Fruit fly (Drosophila melanogaster) whole organism, embryonic: Measurements from ENCODE around the gene CG14644.

Experiments
- Abd-B ChIP-seq: fragments of 200-800 bp; sonication (Bioruptor generic); optimal IDR thresholded peaks from 2 replicates; lab custom pipeline; 2018; ENCODE audit warnings: missing biosample characterization, mild to moderate bottlenecking, missing genetic modification characterization, moderate library complexity
- Adf1 ChIP-seq: fragments of 200-800 bp; sonication (Bioruptor generic); IDR thresholded peaks from 2 replicates; pipeline ENCODE4 v1.3.6; 2022; ENCODE audit warnings: missing biosample characterization, missing genetic modification characterization
- CG10267 ChIP-seq: fragments of 200-800 bp; sonication (Bioruptor generic); optimal IDR thresholded peaks from 2 replicates; lab custom pipeline; 2018; ENCODE audit warnings: missing biosample characterization, mild to moderate bottlenecking, missing genetic modification characterization, moderate library complexity
- CG11456 ChIP-seq: fragments of 200-800 bp; sonication (Bioruptor generic); IDR thresholded peaks from 3 replicates; pipeline ENCODE4 v1.3.6; 2022; ENCODE audit warnings: missing biosample characterization, missing genetic modification characterization
- CG11723 ChIP-seq: fragments of 200-800 bp; sonication (Bioruptor generic); optimal IDR thresholded peaks from 2 replicates; lab custom pipeline; 2017; ENCODE audit warnings: missing biosample characterization, mild to moderate bottlenecking, missing genetic modification characterization
- CG12769 ChIP-seq: fragments of 200-800 bp; sonication (Bioruptor generic); optimal IDR thresholded peaks from 2 replicates; lab custom pipeline; 2019; ENCODE audit warnings: missing biosample characterization, mild to moderate bottlenecking, missing genetic modification characterization, moderate library complexity
- CG13624 ChIP-seq: fragments of 200-800 bp; sonication (Bioruptor generic); optimal IDR thresholded peaks from 2 replicates; lab custom pipeline; 2016; ENCODE audit warnings: missing biosample characterization, missing genetic modification characterization
- CG13894 ChIP-seq: fragments of 200-800 bp; sonication (Bioruptor generic); optimal IDR thresholded peaks from 3 replicates; lab custom pipeline; 2018; ENCODE audit warnings: missing biosample characterization, mild to moderate bottlenecking, missing genetic modification characterization, moderate library complexity
- CG15269 ChIP-seq: fragments of 200-800 bp; sonication (Bioruptor generic); optimal IDR thresholded peaks from 2 replicates; lab custom pipeline; 2018; ENCODE audit warnings: missing biosample characterization, mild to moderate bottlenecking, missing genetic modification characterization, moderate library complexity
- CG2199 ChIP-seq: fragments of 200-800 bp; sonication (Bioruptor generic); IDR thresholded peaks from 3 replicates; pipeline ENCODE4 v1.3.6; 2022; ENCODE audit warnings: missing biosample characterization, missing genetic modification characterization
- CG3838 ChIP-seq: fragments of 200-800 bp; sonication (Bioruptor generic); optimal IDR thresholded peaks from 3 replicates; lab custom pipeline; 2016; ENCODE audit warnings: missing biosample characterization, missing genetic modification characterization
- CG4282 ChIP-seq: fragments of 200-800 bp; sonication (Bioruptor generic); optimal IDR thresholded peaks from 2 replicates; lab custom pipeline; 2016; ENCODE audit warnings: missing biosample characterization, missing genetic modification characterization
- CG4820 ChIP-seq: fragments of 200-800 bp; sonication (Bioruptor generic); optimal IDR thresholded peaks from 3 replicates; lab custom pipeline; 2016; ENCODE audit warnings: missing biosample characterization, missing genetic modification characterization
- CG7271 ChIP-seq: fragments of 200-800 bp; sonication (Bioruptor generic); optimal IDR thresholded peaks from 2 replicates; lab custom pipeline; 2018; ENCODE audit warnings: missing biosample characterization, mild to moderate bottlenecking, missing genetic modification characterization, moderate library complexity
- CG7357 ChIP-seq: fragments of 200-800 bp; sonication (Bioruptor generic); IDR thresholded peaks from 3 replicates; pipeline ENCODE4 v1.3.6; 2022; ENCODE audit warnings: missing biosample characterization, missing genetic modification characterization
- CG7745 ChIP-seq: fragments of 200-800 bp; sonication (Bioruptor generic); optimal IDR thresholded peaks from 2 replicates; lab custom pipeline; 2018; ENCODE audit warnings: missing biosample characterization, mild to moderate bottlenecking, missing genetic modification characterization, moderate library complexity
- CG8765 ChIP-seq: fragments of 200-800 bp; sonication (Bioruptor generic); IDR thresholded peaks from 2 replicates; pipeline ENCODE4 v1.3.6; 2022; ENCODE audit warnings: missing biosample characterization, missing genetic modification characterization
- CG9932 ChIP-seq: fragments of 200-800 bp; sonication (Bioruptor generic); IDR thresholded peaks from 2 replicates; pipeline ENCODE4 v1.3.6; 2022; ENCODE audit warnings: missing biosample characterization, missing genetic modification characterization
- Camta ChIP-seq: fragments of 200-800 bp; sonication (Bioruptor generic); optimal IDR thresholded peaks from 2 replicates; lab custom pipeline; 2016; ENCODE audit warnings: missing biosample characterization, missing genetic modification characterization
- Dll ChIP-seq: fragments of 200-800 bp; sonication (Bioruptor generic); IDR thresholded peaks from 4 replicates; pipeline ENCODE4 v1.3.6; 2022; ENCODE audit warnings: missing biosample characterization, missing genetic modification characterization; ENCODE audit not compliant: partially characterized antibody
- Ets65A ChIP-seq: fragments of 200-800 bp; sonication (Bioruptor generic); peaks from one replicate; lab custom pipeline; 2016; ENCODE audit warnings: missing biosample characterization, missing genetic modification characterization
- Gsc ChIP-seq: fragments of 200-800 bp; sonication (Bioruptor generic); IDR thresholded peaks from 2 replicates; pipeline ENCODE4 v1.3.6; 2022; ENCODE audit warnings: missing biosample characterization, missing genetic modification characterization
- HLH54F ChIP-seq: fragments of 200-800 bp; sonication (Bioruptor generic); optimal IDR thresholded peaks from 3 replicates; lab custom pipeline; 2016; ENCODE audit warnings: missing biosample characterization, missing genetic modification characterization
- HLHmδ ChIP-seq: fragments of 200-800 bp; sonication (Bioruptor generic); optimal IDR thresholded peaks from 2 replicates; lab custom pipeline; 2018; ENCODE audit warnings: missing biosample characterization, mild to moderate bottlenecking, missing genetic modification characterization, moderate library complexity
- Hmr ChIP-seq: fragments of 200-800 bp; sonication (Bioruptor generic); optimal IDR thresholded peaks from 3 replicates; lab custom pipeline; 2017; ENCODE audit warnings: mild to moderate bottlenecking, missing biosample characterization, missing genetic modification reagents, missing genetic modification characterization
- Lpt ChIP-seq: fragments of >200 bp; optimal IDR thresholded peaks from 2 replicates; lab custom pipeline; 2018; ENCODE audit warnings: missing biosample characterization, missing genetic modification characterization
- MTF-1 ChIP-seq: fragments of 200-800 bp; sonication (Bioruptor generic); optimal IDR thresholded peaks from 2 replicates; lab custom pipeline; 2018; ENCODE audit warnings: missing biosample characterization, mild to moderate bottlenecking, missing genetic modification characterization, borderline replicate concordance
- Sox102F ChIP-seq: fragments of 200-800 bp; sonication (Bioruptor generic); optimal IDR thresholded peaks from 2 replicates; lab custom pipeline; 2018; ENCODE audit warnings: missing biosample characterization, mild to moderate bottlenecking, missing genetic modification characterization, moderate library complexity
- Sry-δ ChIP-seq: fragments of 200-800 bp; sonication (Bioruptor generic); optimal IDR thresholded peaks from 2 replicates; lab custom pipeline; 2016; ENCODE audit warnings: missing biosample characterization, missing genetic modification characterization
- Usf ChIP-seq: fragments of 200-800 bp; sonication (Bioruptor generic); optimal IDR thresholded peaks from 2 replicates; lab custom pipeline; 2017; ENCODE audit warnings: missing genotype, missing biosample characterization, missing genetic modification characterization
- Xbp1 ChIP-seq: fragments of 200-800 bp; sonication (Bioruptor generic); optimal IDR thresholded peaks from 3 replicates; lab custom pipeline; 2016; ENCODE audit warnings: missing biosample characterization, mild to moderate bottlenecking, missing genetic modification characterization
- al ChIP-seq: fragments of 200-800 bp; sonication (Bioruptor generic); IDR thresholded peaks from 2 replicates; pipeline ENCODE4 v1.3.6; 2022; ENCODE audit warnings: missing biosample characterization, missing genetic modification characterization
- ara ChIP-seq: fragments of 200-800 bp; sonication (Bioruptor generic); IDR thresholded peaks from 2 replicates; pipeline ENCODE4 v1.3.6; 2022; ENCODE audit warnings: missing biosample characterization, missing genetic modification characterization
- ase ChIP-seq: fragments of 200-800 bp; sonication (Bioruptor generic); IDR thresholded peaks from 3 replicates; pipeline ENCODE4 v1.3.6; 2022; ENCODE audit warnings: missing biosample characterization, missing genetic modification characterization
- btn ChIP-seq: fragments of 200-800 bp; sonication (Bioruptor generic); optimal IDR thresholded peaks from 2 replicates; lab custom pipeline; 2016; ENCODE audit warnings: missing biosample characterization, missing genetic modification characterization
- dan ChIP-seq: fragments of 200-800 bp; sonication (Bioruptor generic); IDR thresholded peaks from 2 replicates; pipeline ENCODE4 v1.3.6; 2022; ENCODE audit warnings: missing biosample characterization, missing genetic modification characterization
- dimm ChIP-seq: fragments of 200-800 bp; sonication (Bioruptor generic); IDR thresholded peaks from 2 replicates; pipeline ENCODE4 v1.3.6; 2022; ENCODE audit warnings: missing biosample characterization, missing genetic modification characterization
- dysf ChIP-seq: fragments of 200-800 bp; sonication (Bioruptor generic); IDR thresholded peaks from 3 replicates; pipeline ENCODE4 v1.3.6; 2022; ENCODE audit warnings: missing biosample characterization, missing genetic modification characterization
- gfzf ChIP-seq: fragments of 200-800 bp; sonication (Bioruptor generic); optimal IDR thresholded peaks from 2 replicates; lab custom pipeline; 2016; ENCODE audit warnings: missing biosample characterization, mild to moderate bottlenecking, missing genetic modification characterization, moderate library complexity
- grau ChIP-seq: fragments of 200-800 bp; optimal IDR thresholded peaks from 3 replicates; lab custom pipeline; 2019; ENCODE audit warnings: missing biosample characterization, mild to moderate bottlenecking, missing genetic modification characterization, moderate library complexity
- gsb ChIP-seq: fragments of 200-800 bp; sonication (Bioruptor generic); IDR thresholded peaks from 2 replicates; pipeline ENCODE4 v1.3.6; 2022; ENCODE audit warnings: missing biosample characterization, missing genetic modification characterization
- hb ChIP-seq: fragments of 200-800 bp; sonication (Bioruptor generic); IDR thresholded peaks from 3 replicates; pipeline ENCODE4 v1.3.6; 2022; ENCODE audit warnings: missing biosample characterization, missing genetic modification characterization; ENCODE audit not compliant: partially characterized antibody
- jumu ChIP-seq: fragments of 200-800 bp; sonication (Bioruptor generic); optimal IDR thresholded peaks from 3 replicates; lab custom pipeline; 2016; ENCODE audit warnings: missing biosample characterization, missing genetic modification characterization
- kah ChIP-seq: fragments of 200-800 bp; sonication (Bioruptor generic); optimal IDR thresholded peaks from 2 replicates; lab custom pipeline; 2018; ENCODE audit warnings: missing biosample characterization, mild to moderate bottlenecking, missing genetic modification characterization
- lbe ChIP-seq: fragments of 200-800 bp; sonication (Bioruptor generic); optimal IDR thresholded peaks from 2 replicates; lab custom pipeline; 2016; ENCODE audit warnings: missing biosample characterization, mild to moderate bottlenecking, missing genetic modification characterization
- maf-S ChIP-seq: fragments of 200-800 bp; sonication (Bioruptor generic); optimal IDR thresholded peaks from 2 replicates; lab custom pipeline; 2016; ENCODE audit warnings: missing biosample characterization, missing genetic modification characterization
- pan ChIP-seq, 4 experiments: fragments of >200 bp in 3 of 4; fragments of 200-800 bp in 1 of 4; sonication (Bioruptor generic) in 1 of 4; optimal IDR thresholded peaks in 3 of 4; IDR thresholded peaks in 1 of 4; 2 replicates each; pipeline versions ENCODE4 v1.3.6 to Lab custom; 2017 to 2022; ENCODE audit warnings: missing biosample characterization in 2 of 4, missing genetic modification characterization in 2 of 4, mixed read lengths in 1 of 4
- rib ChIP-seq: fragments of 200-800 bp; sonication (Bioruptor generic); IDR thresholded peaks from 2 replicates; pipeline ENCODE4 v1.3.6; 2022; ENCODE audit warnings: missing biosample characterization, missing genetic modification characterization
- tup ChIP-seq: fragments of 200-800 bp; sonication (Bioruptor generic); optimal IDR thresholded peaks from 2 replicates; lab custom pipeline; 2016; ENCODE audit warnings: missing biosample characterization, mild to moderate bottlenecking, missing genetic modification characterization, moderate library complexity

CG14644 gene

dm6 chr3R:4215264-4215993, 37.4 kb downstream of the CG14644 start, which contains the start of gene CG14636 (continued):
- TF ChIP-seq ase (GFP tag; lab: Robert Waterston, UW) (peak; percentile 73; the same call in 2 of the 3 replicates), Gsc (peak; percentile 12; the same call in 1 of the 2 replicates), Abd-B (GFP tag; lab: Kevin White, UChicago) (peak; percentile 57), CG12769 (tag; lab: Kevin White, UChicago) (peak; percentile 71), gfzf (GFP tag; lab: Kevin White, UChicago) (no peak), tup (no peak), Dll (peak; percentile 48; the same call in 1 of the 4 replicates), CG3838 (GFP tag; lab: Kevin White, UChicago) (no peak), dimm (GFP tag; lab: Robert Waterston, UW) (peak; percentile 5; the same call in 1 of the 2 replicates), Usf (peak; percentile 28), btn (GFP tag; lab: Kevin White, UChicago) (peak; percentile 36), CG10267 (tag; lab: Kevin White, UChicago) (peak; percentile 21), Ets65A (peak; percentile 87), Hmr (GFP tag; lab: Kevin White, UChicago) (peak; percentile 80), pan (optimal IDR thresholded peaks at IDR 0.05; lab: Kevin White, UChicago) (no peak), pan (GFP tag; optimal IDR thresholded peaks at IDR 0.05 in 1 of 2, IDR thresholded peaks at IDR 0.05 in 1 of 2) (peak in 1 of 2 experiments; percentile 86), HLHmδ (GFP tag; lab: Kevin White, UChicago) (no peak), kah (peak; percentile 23), CG2199 (GFP tag; lab: Robert Waterston, UW) (peak; percentile 63; the same call in 2 of the 3 replicates), CG7357 (peak; percentile 70; the same call in 2 of the 3 replicates), ara (GFP tag; lab: Robert Waterston, UW) (no peak), grau (tag; lab: Kevin White, UChicago) (peak; percentile 75), Sry-δ (GFP tag; lab: Kevin White, UChicago) (peak; percentile 24), MTF-1 (GFP tag; lab: Kevin White, UChicago) (no peak), Xbp1 (peak; percentile 66), CG11723 (GFP tag; lab: Kevin White, UChicago) (peak; percentile 46), maf-S (GFP tag; lab: Kevin White, UChicago) (peak; percentile 44), CG15269 (tag; lab: Kevin White, UChicago) (peak; percentile 83), CG7271 (no peak), CG4820 (peak; percentile 39), HLH54F (GFP tag; lab: Kevin White, UChicago) (peak; percentile 66), CG8765 (GFP tag; lab: Robert Waterston, UW) (no peak), lbe (GFP tag; lab: Kevin White, UChicago) (no peak), dysf (GFP tag; lab: Robert Waterston, UW) (peak; percentile 90), CG7745 (tag; lab: Kevin White, UChicago) (no peak), al (GFP tag; lab: Robert Waterston, UW) (peak; percentile 74), hb (peak; percentile 62; the same call in 1 of the 3 replicates), jumu (peak; percentile 78), Sox102F (peak; percentile 66), CG11456 (GFP tag; lab: Robert Waterston, UW) (peak; percentile 72; the same call in 2 of the 3 replicates), CG13894 (tag; lab: Kevin White, UChicago) (no peak), gsb (GFP tag; lab: Robert Waterston, UW) (peak; percentile 67), Adf1 (GFP tag; lab: Robert Waterston, UW) (peak; percentile 85), CG4282 (GFP tag; lab: Kevin White, UChicago) (peak; percentile 68), Lpt (GFP tag; lab: Kevin White, UChicago) (no peak), CG13624 (peak; percentile 78), dan (GFP tag; lab: Robert Waterston, UW) (no peak), CG9932 (GFP tag; lab: Robert Waterston, UW) (peak; percentile 83), rib (GFP tag; lab: Robert Waterston, UW) (peak; percentile 75; the same call in 1 of the 2 replicates), Camta (GFP tag; lab: Kevin White, UChicago) (peak; percentile 48)
